Worm (Caenorhabditis elegans) whole organism, L1 larva: ENCODE data around the gene golg-2.

ENCODE experiments used
- C16A3.4 ChIP-seq: fragments of 150-350 bp; optimal IDR thresholded peaks from 2 replicates; lab custom pipeline; 2014; ENCODE audit warnings: missing biosample characterization, missing genetic modification characterization
- C34B4.2 ChIP-seq: sonication (generic microtip); optimal IDR thresholded peaks from 2 replicates; lab custom pipeline; 2017; ENCODE audit warnings: mild to moderate bottlenecking, missing genetic modification characterization, missing compliant biosample characterization
- F16B12.6 ChIP-seq: fragments of 150-350 bp; optimal IDR thresholded peaks from 2 replicates; lab custom pipeline; 2014; ENCODE audit warnings: missing biosample characterization, missing genetic modification characterization
- aha-1 ChIP-seq: fragments of 150-350 bp; optimal IDR thresholded peaks from 2 replicates; lab custom pipeline; 2014; ENCODE audit warnings: missing biosample characterization, missing genetic modification characterization
- alr-1 ChIP-seq: fragments of 200-800 bp; sonication (Bioruptor generic); optimal IDR thresholded peaks from 2 replicates; lab custom pipeline; 2018; ENCODE audit warnings: borderline replicate concordance, mild to moderate bottlenecking, missing genetic modification characterization, missing compliant biosample characterization
- aly-2 ChIP-seq: fragments of 150-350 bp; optimal IDR thresholded peaks from 2 replicates; lab custom pipeline; 2014; ENCODE audit warnings: missing biosample characterization, missing genetic modification characterization
- ceh-8 ChIP-seq: fragments of 200-800 bp; sonication (Bioruptor generic); optimal IDR thresholded peaks from 2 replicates; lab custom pipeline; 2018; ENCODE audit warnings: mild to moderate bottlenecking, missing genetic modification characterization, moderate library complexity, missing compliant biosample characterization
- dpl-1 ChIP-seq, 3 experiments: fragments of 150-350 bp in 2 of 3; sonication (generic microtip) in 1 of 3; optimal IDR thresholded peaks; 2 replicates each; lab custom pipeline; 2014 to 2017; ENCODE audit warnings: missing biosample characterization in 3 of 3, missing genetic modification characterization in 3 of 3, missing genetic modification reagents in 3 of 3
- efl-1 ChIP-seq, 4 experiments: fragments of 150-350 bp; optimal IDR thresholded peaks in 3 of 4; peaks in 1 of 4; 1 replicate in 1 of 4; 2 replicates in 3 of 4; lab custom pipeline; 2014; ENCODE audit warnings: missing biosample characterization in 2 of 4, missing genetic modification characterization in 2 of 4, missing genetic modification reagents in 2 of 4
- egl-27 ChIP-seq, 2 experiments: fragments of 150-350 bp in 1 of 2; sonication (generic microtip); optimal IDR thresholded peaks; 3 replicates each; lab custom pipeline; 2017 to 2018; ENCODE audit warnings: missing biosample characterization in 2 of 2, missing genetic modification characterization in 2 of 2, missing genetic modification reagents in 2 of 2
- elt-2 ChIP-seq: sonication (generic microtip); optimal IDR thresholded peaks from 2 replicates; lab custom pipeline; 2016; ENCODE audit warnings: missing genetic modification characterization, mild to moderate bottlenecking, inconsistent platforms, missing compliant biosample characterization, missing genetic modification reagents
- elt-3 ChIP-seq, 6 experiments: fragments of 150-350 bp in 1 of 6; sonication (generic microtip); optimal IDR thresholded peaks; 2 replicates each; lab custom pipeline; 2017 to 2018; ENCODE audit warnings: missing biosample characterization in 6 of 6, missing genetic modification characterization in 6 of 6, inconsistent platforms in 1 of 6
- fkh-10 ChIP-seq: sonication (generic microtip); optimal IDR thresholded peaks from 2 replicates; lab custom pipeline; 2017; ENCODE audit warnings: missing biosample characterization, missing genetic modification reagents, missing genetic modification characterization
- fkh-4 ChIP-seq: sonication (generic microtip); optimal IDR thresholded peaks from 2 replicates; lab custom pipeline; 2016; ENCODE audit warnings: missing compliant biosample characterization, missing genetic modification characterization, borderline replicate concordance
- fos-1 ChIP-seq: fragments of 150-350 bp; optimal IDR thresholded peaks from 2 replicates; lab custom pipeline; 2014; ENCODE audit warnings: missing biosample characterization, missing genetic modification characterization
- hlh-17 ChIP-seq: fragments of 200-800 bp; sonication (Bioruptor generic); optimal IDR thresholded peaks from 2 replicates; lab custom pipeline; 2018; ENCODE audit warnings: missing genetic modification characterization, mild to moderate bottlenecking, missing compliant biosample characterization, moderate library complexity, borderline replicate concordance
- hpl-2 ChIP-seq: fragments of 150-350 bp; optimal IDR thresholded peaks from 2 replicates; lab custom pipeline; 2014; ENCODE audit warnings: missing biosample characterization, missing genetic modification reagents, missing genetic modification characterization
- irx-1 ChIP-seq: sonication (generic microtip); optimal IDR thresholded peaks from 2 replicates; lab custom pipeline; 2016; ENCODE audit warnings: missing genetic modification characterization, missing compliant biosample characterization
- isw-1 ChIP-seq: fragments of 200-800 bp; sonication (Bioruptor generic); IDR thresholded peaks from 2 replicates; pipeline ENCODE4 v1.3.6; 2022; ENCODE audit warnings: missing genetic modification characterization, missing compliant biosample characterization
- jun-1 ChIP-seq: fragments of 150-350 bp; optimal IDR thresholded peaks from 2 replicates; lab custom pipeline; 2014; ENCODE audit warnings: missing biosample characterization, missing genetic modification reagents, missing genetic modification characterization
- lin-15B ChIP-seq: fragments of 150-350 bp; sonication (generic microtip); optimal IDR thresholded peaks from 3 replicates; lab custom pipeline; 2014; ENCODE audit warnings: missing biosample characterization, missing genetic modification characterization
- lin-35 ChIP-seq, 2 experiments: fragments of 150-350 bp; optimal IDR thresholded peaks; 2 replicates each; lab custom pipeline; 2014; ENCODE audit warnings: missing biosample characterization in 2 of 2, missing genetic modification characterization in 2 of 2, missing genetic modification reagents in 2 of 2
- lin-39 ChIP-seq: fragments of 150-350 bp; optimal IDR thresholded peaks from 2 replicates; lab custom pipeline; 2014; ENCODE audit warnings: missing biosample characterization, missing genetic modification reagents, missing genetic modification characterization
- lsy-2 ChIP-seq, 2 experiments: fragments of 150-350 bp; optimal IDR thresholded peaks; 2 replicates each; lab custom pipeline; 2014; ENCODE audit warnings: missing biosample characterization in 2 of 2, missing genetic modification characterization in 2 of 2
- mab-9 ChIP-seq: fragments of 200-800 bp; sonication (Bioruptor generic); IDR thresholded peaks from 2 replicates; pipeline ENCODE4 v1.3.6; 2022; ENCODE audit warnings: missing genetic modification reagents, missing genetic modification characterization, missing compliant biosample characterization
- mdl-1 ChIP-seq, 2 experiments: fragments of 150-350 bp; optimal IDR thresholded peaks; 2 replicates each; lab custom pipeline; 2014 to 2017; ENCODE audit warnings: missing biosample characterization in 2 of 2, missing genetic modification characterization in 2 of 2, inconsistent platforms in 1 of 2
- mep-1 ChIP-seq: fragments of 150-350 bp; optimal IDR thresholded peaks from 2 replicates; lab custom pipeline; 2014; ENCODE audit warnings: missing biosample characterization, missing genetic modification characterization
- nhr-20 ChIP-seq: sonication (generic microtip); optimal IDR thresholded peaks from 2 replicates; lab custom pipeline; 2016; ENCODE audit warnings: mild to moderate bottlenecking, missing genetic modification characterization, missing compliant biosample characterization
- nhr-237 ChIP-seq: fragments of 150-350 bp; optimal IDR thresholded peaks from 2 replicates; lab custom pipeline; 2014; ENCODE audit warnings: missing biosample characterization, missing genetic modification characterization
- nhr-28 ChIP-seq: fragments of 150-350 bp; optimal IDR thresholded peaks from 2 replicates; lab custom pipeline; 2014; ENCODE audit warnings: missing biosample characterization, missing genetic modification characterization
- nhr-76 ChIP-seq: sonication (generic microtip); optimal IDR thresholded peaks from 2 replicates; lab custom pipeline; 2017; ENCODE audit warnings: missing biosample characterization, missing genetic modification characterization
- nhr-77 ChIP-seq: fragments of 150-350 bp; optimal IDR thresholded peaks from 2 replicates; lab custom pipeline; 2014; ENCODE audit warnings: missing biosample characterization, missing genetic modification characterization
- nhr-84 ChIP-seq: sonication (generic microtip); optimal IDR thresholded peaks from 2 replicates; lab custom pipeline; 2017; ENCODE audit warnings: missing biosample characterization, missing genetic modification characterization
- nhr-85 ChIP-seq: sonication (generic microtip); peaks from one replicate; lab custom pipeline; 2016; ENCODE audit warnings: missing genetic modification characterization, inconsistent platforms, missing compliant biosample characterization
- nhr-90 ChIP-seq: sonication (generic microtip); optimal IDR thresholded peaks from 2 replicates; lab custom pipeline; 2016; ENCODE audit warnings: mild to moderate bottlenecking, missing genetic modification characterization, missing compliant biosample characterization; ENCODE audit not compliant: poor library complexity
- pqm-1 ChIP-seq: sonication (generic microtip); optimal IDR thresholded peaks from 3 replicates; lab custom pipeline; 2017; ENCODE audit warnings: missing biosample characterization, missing genetic modification characterization
- skn-1 ChIP-seq: fragments of 150-350 bp; optimal IDR thresholded peaks from 2 replicates; lab custom pipeline; 2014; ENCODE audit warnings: missing biosample characterization, missing genetic modification characterization
- sptf-1 ChIP-seq: fragments of 150-350 bp; optimal IDR thresholded peaks from 2 replicates; lab custom pipeline; 2014; ENCODE audit warnings: missing biosample characterization, missing genetic modification characterization
- tbx-2 ChIP-seq: sonication (generic microtip); optimal IDR thresholded peaks from 2 replicates; lab custom pipeline; 2016; ENCODE audit warnings: missing genetic modification characterization, missing compliant biosample characterization
- tlp-1 ChIP-seq: fragments of 150-350 bp; optimal IDR thresholded peaks from 2 replicates; lab custom pipeline; 2014; ENCODE audit warnings: missing biosample characterization, missing genetic modification characterization
- unc-130 ChIP-seq: fragments of 150-350 bp; optimal IDR thresholded peaks from 2 replicates; lab custom pipeline; 2017; ENCODE audit warnings: missing biosample characterization, missing genetic modification characterization, inconsistent platforms
- unc-86 ChIP-seq: sonication (generic microtip); optimal IDR thresholded peaks from 2 replicates; lab custom pipeline; 2016; ENCODE audit warnings: missing genetic modification characterization, missing compliant biosample characterization
- vab-15 ChIP-seq: sonication (generic microtip); optimal IDR thresholded peaks from 2 replicates; lab custom pipeline; 2017; ENCODE audit warnings: missing genotype, mild to moderate bottlenecking, missing genetic modification characterization, missing compliant biosample characterization
- zag-1 ChIP-seq: fragments of 150-350 bp; optimal IDR thresholded peaks from 2 replicates; lab custom pipeline; 2014; ENCODE audit warnings: missing biosample characterization, missing genetic modification characterization
- ztf-11 ChIP-seq, 2 experiments: sonication (generic microtip); optimal IDR thresholded peaks; 2 replicates each; lab custom pipeline; 2016 to 2017; ENCODE audit warnings: missing genetic modification characterization in 2 of 2, missing biosample characterization in 1 of 2, missing compliant biosample characterization in 1 of 2

Gene golg-2

DNA sequence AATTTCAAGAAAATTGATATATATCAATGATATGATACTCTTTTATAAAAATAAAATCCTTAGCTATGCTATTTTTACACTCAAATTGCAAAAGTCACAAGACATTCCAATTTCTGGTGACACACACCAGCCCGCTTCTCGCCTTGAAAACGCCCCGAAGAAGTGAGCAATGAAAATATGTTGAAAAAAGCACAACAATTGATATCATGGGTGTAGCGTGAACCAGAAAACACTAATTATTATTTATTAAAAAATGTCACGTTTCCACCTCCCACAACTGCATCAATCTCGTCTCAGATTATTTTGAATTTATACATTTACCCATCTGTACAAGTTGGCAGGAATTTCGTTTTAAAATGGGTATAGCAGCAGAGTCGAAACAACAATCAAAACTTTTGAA, 35.1 kb downstream of the golg-2 start, which contains the start of gene F59A6.4:
TSS of gene F59A6.4 (plus strand) at position 301 of the 400 bp plus-strand sequence.
- TF ChIP-seq mab-9 (GFP tag; lab: Robert Waterston, UW) (no peak), hpl-2 (GFP tag; lab: Kevin White, UChicago) (no peak), fos-1 (no peak), alr-1 (no peak), lin-39 (tag; lab: Kevin White, UChicago) (no peak), C34B4.2 (tag; lab: Kevin White, UChicago) (no peak), jun-1 (tag; lab: Kevin White, UChicago) (no peak), nhr-28 (tag; lab: Kevin White, UChicago) (no peak), hlh-17 (GFP tag; lab: Kevin White, UChicago) (no peak), nhr-77 (tag; lab: Kevin White, UChicago) (no peak), nhr-85 (no peak), ceh-8 (no peak), aha-1 (no peak), nhr-237 (tag; lab: Kevin White, UChicago) (no peak), mdl-1 (tag; optimal IDR thresholded peaks at IDR 0.05; lab: Kevin White, UChicago) (no peak), elt-3 (tag; optimal IDR thresholded peaks at IDR 0.05; lab: Kevin White, UChicago) (no peak)

DNA sequence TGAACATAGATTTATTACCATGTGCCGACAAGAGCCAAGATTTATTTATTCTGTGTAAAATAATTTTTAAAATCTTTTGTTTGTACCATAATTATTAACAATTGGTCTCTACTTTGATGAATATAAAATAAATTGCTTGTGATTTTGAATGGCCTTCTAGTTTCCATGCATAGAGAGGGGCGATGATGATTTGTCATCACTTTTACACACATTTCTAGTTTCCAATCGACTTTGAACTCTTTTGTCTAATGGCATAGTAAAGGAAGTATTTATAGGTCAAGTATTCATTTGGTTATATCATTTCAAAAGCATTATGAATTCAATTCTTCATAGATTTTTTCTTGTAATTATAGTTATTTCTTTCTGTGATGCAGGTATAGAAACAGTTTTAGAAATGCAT, 36.2 kb downstream of the golg-2 start, which contains the start of gene F59A6.10:
TSS of gene F59A6.10 (plus strand) at position 301 of the 400 bp plus-strand sequence.
- TF ChIP-seq nhr-90 (tag; lab: Kevin White, UChicago) (no peak), C34B4.2 (tag; lab: Kevin White, UChicago) (no peak), nhr-76 (tag; lab: Kevin White, UChicago) (no peak), skn-1 (no peak), unc-130 (tag; lab: Kevin White, UChicago) (no peak)

DNA sequence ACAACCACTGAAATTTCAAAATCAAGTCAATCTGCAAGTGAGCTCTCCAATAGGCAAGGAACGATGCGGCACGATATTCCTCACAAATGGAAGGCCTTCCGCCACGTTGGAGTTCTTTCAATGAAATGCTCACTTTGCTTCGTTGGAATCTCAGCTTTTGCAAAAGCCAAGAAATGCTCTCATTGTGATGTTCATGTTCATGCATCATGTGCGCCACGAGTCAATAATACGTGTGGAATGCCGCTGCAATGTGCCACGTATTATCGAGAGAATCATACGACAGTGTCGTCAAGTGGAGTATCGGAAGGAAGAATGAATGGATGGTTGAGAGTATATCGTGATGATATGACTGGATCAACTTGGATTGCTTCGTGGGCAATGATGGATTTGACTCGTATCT, 38.0 kb downstream of the golg-2 start:
- TF ChIP-seq lin-39 (tag; lab: Kevin White, UChicago) (no peak), efl-1 (optimal IDR thresholded peaks at IDR 0.05; lab: Kevin White, UChicago) (no peak), efl-1 (GFP tag; optimal IDR thresholded peaks at IDR 0.05 in 1 of 2; lab: Kevin White, UChicago) (peak in 1 of 2 experiments; percentile 94)

DNA sequence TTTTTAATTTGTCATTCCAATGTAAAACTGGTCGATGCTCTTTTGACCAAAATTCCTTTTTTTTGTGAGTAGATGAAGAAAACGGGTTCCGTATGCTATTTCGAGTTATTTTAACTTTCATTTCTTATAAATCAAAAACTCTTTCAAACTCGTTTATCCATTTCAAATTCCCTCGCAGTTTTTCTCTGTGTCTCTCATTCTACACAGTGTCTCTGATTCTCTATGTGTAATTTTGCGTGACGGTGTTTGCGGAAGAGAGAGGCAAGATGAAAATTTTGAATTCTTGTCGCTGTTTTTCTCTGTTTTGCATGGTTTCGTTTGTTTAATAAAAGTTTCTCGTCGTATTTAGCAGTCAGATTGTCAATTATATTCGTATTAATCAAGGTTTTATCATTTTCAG, 40.8 kb downstream of the golg-2 start, which contains the start of gene citk-2:
TSS of gene citk-2 (plus strand) at position 399 of the 400 bp plus-strand sequence.
- TF ChIP-seq fkh-10 = peak; percentile 21
- no peak for TF ChIP-seq pqm-1
- TF ChIP-seq dpl-1 (GFP tag; optimal IDR thresholded peaks at IDR 0.05; lab: Kevin White, UChicago) = peak; percentile 100
- TF ChIP-seq lsy-2 (tag; optimal IDR thresholded peaks at IDR 0.05; lab: Kevin White, UChicago) = peak; percentile 95
- TF ChIP-seq sptf-1 (tag; lab: Kevin White, UChicago) = no peak
- TF ChIP-seq ceh-8 = peak; percentile 88
- peak; percentile 92 for TF ChIP-seq aly-2 (tag; lab: Kevin White, UChicago)
- TF ChIP-seq unc-86 (tag; lab: Kevin White, UChicago) = peak; percentile 92
- TF ChIP-seq tlp-1 (tag; lab: Kevin White, UChicago) = no peak
- TF ChIP-seq fos-1 = peak; percentile 93
- peak; percentile 59 for TF ChIP-seq unc-130 (tag; lab: Kevin White, UChicago)
- TF ChIP-seq nhr-76 (tag; lab: Kevin White, UChicago) = no peak
- no peak for TF ChIP-seq hlh-17 (GFP tag; lab: Kevin White, UChicago)
- peak; percentile 99 for TF ChIP-seq elt-2
- TF ChIP-seq egl-27 (tag; optimal IDR thresholded peaks at IDR 0.05; lab: Kevin White, UChicago) = peak in 1 of 2 experiments; percentile 1
- TF ChIP-seq fkh-4 (tag; lab: Kevin White, UChicago) = peak; percentile 67
- peak; percentile 50 for TF ChIP-seq nhr-237 (tag; lab: Kevin White, UChicago)
- TF ChIP-seq mdl-1 (tag; optimal IDR thresholded peaks at IDR 0.05; lab: Kevin White, UChicago) = peak in 1 of 2 experiments; percentile 67
- peak; percentile 90 for TF ChIP-seq lin-39 (tag; lab: Kevin White, UChicago)
- peak; percentile 89 for TF ChIP-seq jun-1 (tag; lab: Kevin White, UChicago)
- TF ChIP-seq lin-15B = peak; percentile 77
- TF ChIP-seq F16B12.6 = peak; percentile 100
- peak; percentile 94 for TF ChIP-seq tbx-2 (tag; lab: Kevin White, UChicago)
- peak in 1 of 2 experiments; percentile 78 for TF ChIP-seq ztf-11 (tag; optimal IDR thresholded peaks at IDR 0.05; lab: Kevin White, UChicago)
- peak; percentile 84 for TF ChIP-seq irx-1 (tag; lab: Kevin White, UChicago)
- peak; percentile 92 for TF ChIP-seq C16A3.4
- TF ChIP-seq zag-1 (tag; lab: Kevin White, UChicago) = peak; percentile 37
- peak; percentile 98 for TF ChIP-seq mep-1 (tag; lab: Kevin White, UChicago)
- TF ChIP-seq nhr-84 (tag; lab: Kevin White, UChicago) = peak; percentile 58
- TF ChIP-seq lin-35 (GFP tag; optimal IDR thresholded peaks at IDR 0.05; lab: Kevin White, UChicago) = peak; percentile 100
- no peak for TF ChIP-seq vab-15 (tag; lab: Kevin White, UChicago)
- TF ChIP-seq isw-1 (GFP tag; lab: Robert Waterston, UW) = peak; percentile 90
- TF ChIP-seq nhr-20 (tag; lab: Kevin White, UChicago) = peak; percentile 95
